Fruit fly (Drosophila melanogaster) whole organism, wandering third instar larva: Measurements from ENCODE around the gene CG33341.

ENCODE experiments used
- Abd-B ChIP-seq: fragments of >200 bp; optimal IDR thresholded peaks from 2 replicates; lab custom pipeline; 2017; ENCODE audit warnings: missing biosample characterization, missing genetic modification characterization
- CG32264 ChIP-seq: fragments of 200-800 bp; sonication (Bioruptor generic); optimal IDR thresholded peaks from 2 replicates; lab custom pipeline; 2016; ENCODE audit warnings: missing biosample characterization, missing genetic modification characterization
- CrebA ChIP-seq: fragments of 200-800 bp; sonication (Bioruptor generic); optimal IDR thresholded peaks from 2 replicates; lab custom pipeline; 2016; ENCODE audit warnings: missing biosample characterization, mild to moderate bottlenecking, missing genetic modification characterization, borderline replicate concordance
- Dfd ChIP-seq: fragments of >200 bp; optimal IDR thresholded peaks from 2 replicates; lab custom pipeline; 2017; ENCODE audit warnings: missing biosample characterization, missing genetic modification characterization
- Dif ChIP-seq: fragments of 200-275, 200-300 bp; sonication (Bioruptor generic); optimal IDR thresholded peaks from 2 replicates; lab custom pipeline; 2018; ENCODE audit warnings: missing biosample characterization, missing genetic modification characterization; ENCODE audit not compliant: partially characterized antibody
- Hnf4 ChIP-seq: fragments of 200-800 bp; sonication (Bioruptor generic); optimal IDR thresholded peaks from 2 replicates; lab custom pipeline; 2016; ENCODE audit warnings: missing biosample characterization, mild to moderate bottlenecking, missing genetic modification characterization
- Hr83 ChIP-seq: fragments of 200-300 bp; sonication (Bioruptor generic); optimal IDR thresholded peaks from 2 replicates; lab custom pipeline; 2016; ENCODE audit warnings: missing biosample characterization, mild to moderate bottlenecking, missing genetic modification characterization, moderate library complexity; ENCODE audit not compliant: poor library complexity, severe bottlenecking
- Jra ChIP-seq: sonication (Bioruptor generic); optimal IDR thresholded peaks from 2 replicates; lab custom pipeline; 2016; ENCODE audit warnings: missing biosample characterization, missing genetic modification characterization
- Mio ChIP-seq: sonication (Bioruptor generic); optimal IDR thresholded peaks from 2 replicates; lab custom pipeline; 2016; ENCODE audit warnings: missing biosample characterization, missing genetic modification characterization
- Myc ChIP-seq: fragments of >200 bp; optimal IDR thresholded peaks from 2 replicates; lab custom pipeline; 2017
- OdsH ChIP-seq: fragments of 200-800 bp; sonication (Bioruptor generic); optimal IDR thresholded peaks from 2 replicates; lab custom pipeline; 2016; ENCODE audit warnings: missing biosample characterization, mild to moderate bottlenecking, missing genetic modification characterization
- Rel ChIP-seq, 2 experiments: fragments of 200-800 bp; sonication (Bioruptor generic) in 1 of 2; optimal IDR thresholded peaks; 2 replicates in 1 of 2; 3 replicates in 1 of 2; lab custom pipeline; 2016 to 2019; ENCODE audit warnings: mild to moderate bottlenecking in 2 of 2, missing biosample characterization in 2 of 2, missing genetic modification characterization in 2 of 2, moderate library complexity in 1 of 2
- Sp1 ChIP-seq: fragments of 200-800 bp; sonication (Bioruptor generic); optimal IDR thresholded peaks from 3 replicates; lab custom pipeline; 2019; ENCODE audit warnings: missing biosample characterization, mild to moderate bottlenecking, missing genetic modification characterization, moderate library complexity
- Vsx2 ChIP-seq: fragments of 200-300, 225-300 bp; sonication (Bioruptor generic); optimal IDR thresholded peaks from 2 replicates; lab custom pipeline; 2018; ENCODE audit warnings: missing biosample characterization, missing genetic modification characterization; ENCODE audit not compliant: partially characterized antibody
- br ChIP-seq: fragments of 200-800 bp; sonication (Bioruptor generic); optimal IDR thresholded peaks from 2 replicates; lab custom pipeline; 2016; ENCODE audit warnings: missing biosample characterization, missing genetic modification characterization
- brk ChIP-seq: fragments of 200-800 bp; sonication (Bioruptor generic); optimal IDR thresholded peaks from 2 replicates; lab custom pipeline; 2016; ENCODE audit warnings: missing biosample characterization, mild to moderate bottlenecking, missing genetic modification characterization
- dl ChIP-seq, 2 experiments: fragments of 175-275, 200-275 bp in 1 of 2; fragments of 200-275 bp in 1 of 2; sonication (Bioruptor generic); optimal IDR thresholded peaks; lab custom pipeline; 2018; ENCODE audit warnings: mild to moderate bottlenecking in 2 of 2, missing biosample characterization in 2 of 2, missing genetic modification characterization in 2 of 2, moderate library complexity in 2 of 2; ENCODE audit not compliant: partially characterized antibody in 2 of 2, insufficient read depth in 1 of 2
- ey ChIP-seq: fragments of 200-800 bp; sonication (Bioruptor generic); optimal IDR thresholded peaks from 2 replicates; lab custom pipeline; 2016; ENCODE audit warnings: missing biosample characterization, missing genetic modification characterization
- foxo ChIP-seq, 2 experiments: fragments of 200-800 bp; sonication (Bioruptor generic); optimal IDR thresholded peaks; 2 replicates in 1 of 2; 3 replicates in 1 of 2; lab custom pipeline; 2016 to 2017; ENCODE audit warnings: missing biosample characterization in 2 of 2, missing genetic modification characterization in 2 of 2
- fru ChIP-seq: fragments of 200-800 bp; sonication (Bioruptor generic); optimal IDR thresholded peaks from 3 replicates; lab custom pipeline; 2016; ENCODE audit warnings: missing biosample characterization, mild to moderate bottlenecking, missing genetic modification characterization
- h ChIP-seq: fragments of 200-800 bp; sonication (Bioruptor generic); optimal IDR thresholded peaks from 3 replicates; lab custom pipeline; 2016; ENCODE audit warnings: missing biosample characterization, mild to moderate bottlenecking, missing genetic modification characterization
- jim ChIP-seq: fragments of 175-275, 200-325 bp; sonication (Bioruptor generic); optimal IDR thresholded peaks from 2 replicates; lab custom pipeline; 2016; ENCODE audit warnings: missing biosample characterization, mild to moderate bottlenecking, missing genetic modification characterization
- psq ChIP-seq: fragments of 200-800 bp; sonication (Bioruptor generic); optimal IDR thresholded peaks from 3 replicates; lab custom pipeline; 2017; ENCODE audit warnings: missing biosample characterization, mild to moderate bottlenecking, missing genetic modification characterization, moderate library complexity
- sv ChIP-seq: fragments of 200-800 bp; sonication (Bioruptor generic); optimal IDR thresholded peaks from 3 replicates; lab custom pipeline; 2016; ENCODE audit warnings: missing biosample characterization, missing genetic modification characterization
- tai ChIP-seq: sonication (Bioruptor generic); optimal IDR thresholded peaks from 2 replicates; lab custom pipeline; 2016; ENCODE audit warnings: missing biosample characterization, missing genetic modification characterization
- usp ChIP-seq: fragments of >200 bp; optimal IDR thresholded peaks from 2 replicates; lab custom pipeline; 2017; ENCODE audit warnings: missing biosample characterization, missing genetic modification characterization
- woc ChIP-seq: sonication (Bioruptor generic); optimal IDR thresholded peaks from 2 replicates; lab custom pipeline; 2016; ENCODE audit warnings: missing biosample characterization, mild to moderate bottlenecking, missing genetic modification characterization

CG33341 gene

dm6 chr3R:24368064-24368463, at the start of gene CG33341, which contains the start of gene CG42812:
Gene CG33341, plus strand, starts transcription at chr3R:24368358.
Gene CG42812, minus strand, starts transcription at chr3R:24368164.
- no peak for TF ChIP-seq Vsx2 (GFP tag; lab: Kevin White, UChicago)
- TF ChIP-seq Mio (GFP tag; lab: Kevin White, UChicago) = no peak
- TF ChIP-seq brk = no peak
- no peak for TF ChIP-seq psq
- TF ChIP-seq Hnf4 (GFP tag; lab: Kevin White, UChicago) = no peak
- TF ChIP-seq CG32264 = no peak
- TF ChIP-seq foxo (GFP tag; optimal IDR thresholded peaks at IDR 0.05; lab: Kevin White, UChicago) = no peak
- TF ChIP-seq Abd-B (GFP tag; lab: Kevin White, UChicago) = no peak
- TF ChIP-seq Dfd (GFP tag; lab: Kevin White, UChicago) = no peak
- no peak for TF ChIP-seq Jra (GFP tag; lab: Kevin White, UChicago)
- TF ChIP-seq Sp1 = no peak

DNA sequence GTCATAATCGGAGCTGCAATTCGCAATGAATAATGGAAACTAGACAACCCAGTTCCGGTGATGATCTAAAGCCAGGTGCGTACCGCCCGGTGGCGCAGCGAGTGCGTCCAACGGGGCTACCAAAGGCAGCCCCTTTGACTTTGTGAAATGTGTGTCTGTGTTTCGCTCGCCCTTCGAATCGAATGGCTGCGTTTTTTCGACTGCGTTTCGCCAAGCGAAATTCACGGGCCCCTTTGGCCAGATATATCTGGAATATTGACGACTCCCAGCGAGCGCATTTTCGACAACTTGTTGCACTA, 49.1 kb upstream of the CG33341 start:
- TF ChIP-seq usp (GFP tag; lab: Kevin White, UChicago) (no peak), Jra (GFP tag; lab: Kevin White, UChicago) (no peak), Hr83 (GFP tag; lab: Kevin White, UChicago) (no peak), Mio (GFP tag; lab: Kevin White, UChicago) (no peak), Myc (lab: Kevin White, UChicago) (no peak), br (GFP tag; lab: Kevin White, UChicago) (no peak), CrebA (GFP tag; lab: Kevin White, UChicago) (no peak), Sp1 (no peak)

- TF ChIP-seq sv = no peak
- TF ChIP-seq Rel (GFP tag; optimal IDR thresholded peaks at IDR 0.05; lab: Kevin White, UChicago) = no peak
- TF ChIP-seq Rel (tag; optimal IDR thresholded peaks at IDR 0.05; lab: Kevin White, UChicago) = peak; percentile 87
- TF ChIP-seq, all 38 proteins: peak for 1
Measured at dm6 chr3R:24319632-24320341, 48.4 kb upstream of the CG33341 start.

- TF ChIP-seq Jra (GFP tag; lab: Kevin White, UChicago) (no peak), Vsx2 (GFP tag; lab: Kevin White, UChicago) (peak; percentile 96)
Measured at dm6 chr3R:24320342-24320711, 47.8 kb upstream of the CG33341 start.

dm6 chr3R:24333182-24333808, 34.9 kb upstream of the CG33341 start, which contains the start of the genes Rrp5 and Dis3:
Gene Rrp5, minus strand, starts transcription at chr3R:24333316.
Gene Dis3, plus strand, starts transcription at chr3R:24333433.
- TF ChIP-seq fru (GFP tag; lab: Kevin White, UChicago) = no peak
- TF ChIP-seq br (GFP tag; lab: Kevin White, UChicago) = no peak
- TF ChIP-seq Rel (GFP tag; optimal IDR thresholded peaks at IDR 0.05; lab: Kevin White, UChicago) = no peak
- no peak for TF ChIP-seq Rel (tag; optimal IDR thresholded peaks at IDR 0.05; lab: Kevin White, UChicago)
- no peak for TF ChIP-seq woc
- TF ChIP-seq Myc (lab: Kevin White, UChicago) = peak; percentile 68
- TF ChIP-seq h (GFP tag; lab: Kevin White, UChicago) = no peak
- TF ChIP-seq Vsx2 (GFP tag; lab: Kevin White, UChicago) = peak; percentile 99
- TF ChIP-seq psq = no peak
- TF ChIP-seq dl (GFP tag; optimal IDR thresholded peaks at IDR 0.05; lab: Kevin White, UChicago; ENCODE audit: insufficient read depth in 1 of 2, partially characterized antibody in 2 of 2) = peak in 1 of 2 experiments; percentile 16
- no peak for TF ChIP-seq foxo (GFP tag; optimal IDR thresholded peaks at IDR 0.05; lab: Kevin White, UChicago)
- no peak for TF ChIP-seq usp (GFP tag; lab: Kevin White, UChicago)
- TF ChIP-seq Dif (GFP tag; lab: Kevin White, UChicago) = peak; percentile 97
- TF ChIP-seq, all 38 proteins: peak for 4

dm6 chr3R:24336622-24337021, 31.5 kb upstream of the CG33341 start, which contains the start of gene CG6432:
Gene CG6432, plus strand, starts transcription at chr3R:24336922.
- TF ChIP-seq CG32264 = no peak
- TF ChIP-seq tai (GFP tag; lab: Kevin White, UChicago) = no peak
- no peak for TF ChIP-seq Dfd (GFP tag; lab: Kevin White, UChicago)
- TF ChIP-seq Mio (GFP tag; lab: Kevin White, UChicago) = no peak
- TF ChIP-seq ey (GFP tag; lab: Kevin White, UChicago) = no peak
- TF ChIP-seq woc = no peak
- no peak for TF ChIP-seq OdsH (GFP tag; lab: Kevin White, UChicago)
- no peak for TF ChIP-seq jim (GFP tag; lab: Kevin White, UChicago)
- TF ChIP-seq dl (GFP tag; optimal IDR thresholded peaks at IDR 0.05; lab: Kevin White, UChicago; ENCODE audit: insufficient read depth in 1 of 2, partially characterized antibody in 2 of 2) = no peak
- no peak for TF ChIP-seq Rel (GFP tag; optimal IDR thresholded peaks at IDR 0.05; lab: Kevin White, UChicago)
- TF ChIP-seq Rel (tag; optimal IDR thresholded peaks at IDR 0.05; lab: Kevin White, UChicago) = no peak
- TF ChIP-seq, all 38 proteins: peak for 0
